Worm (Caenorhabditis elegans) whole organism, L4 larva: ENCODE results near the gene K10G9.2.

Experiments used
- D1046.2 ChIP-seq: fragments of 200-800 bp; sonication (Bioruptor generic); IDR thresholded peaks from 2 replicates; pipeline ENCODE4 v1.3.6; 2022; ENCODE audit warnings: missing genetic modification characterization, missing compliant biosample characterization
- F10B5.3 ChIP-seq: sonication (generic microtip); optimal IDR thresholded peaks from 2 replicates; lab custom pipeline; 2016; ENCODE audit warnings: mild to moderate bottlenecking, missing genetic modification characterization, missing compliant biosample characterization
- F26F4.8 ChIP-seq: fragments of 200-800 bp; sonication (Bioruptor generic); conservative IDR thresholded peaks from 2 replicates; pipeline ENCODE4 v1.3.6; 2022; ENCODE audit warnings: missing genetic modification characterization, missing compliant biosample characterization
- F49E8.2 ChIP-seq: sonication (generic microtip); optimal IDR thresholded peaks from 2 replicates; lab custom pipeline; 2016; ENCODE audit warnings: missing compliant biosample characterization, mild to moderate bottlenecking, missing genetic modification characterization, borderline replicate concordance
- R02D3.7 ChIP-seq: fragments of 150-350 bp; sonication (generic microtip); optimal IDR thresholded peaks from 3 replicates; lab custom pipeline; 2014; ENCODE audit warnings: missing biosample characterization, missing genetic modification characterization
- T20F7.1 ChIP-seq: fragments of 200-800 bp; sonication (Bioruptor generic); optimal IDR thresholded peaks from 2 replicates; lab custom pipeline; 2018; ENCODE audit warnings: mild to moderate bottlenecking, missing genetic modification characterization, missing compliant biosample characterization
- Y105C5A.15 ChIP-seq: fragments of 200-800 bp; sonication (Bioruptor generic); IDR thresholded peaks from 2 replicates; pipeline ENCODE4 v1.3.6; 2022; ENCODE audit warnings: missing genetic modification characterization, missing compliant biosample characterization
- Y75B8A.6 ChIP-seq: fragments of 200-800 bp; sonication (Bioruptor generic); IDR thresholded peaks from 2 replicates; pipeline ENCODE4 v1.3.6; 2022; ENCODE audit warnings: missing genetic modification reagents, missing genetic modification characterization, missing compliant biosample characterization
- ZK546.5 ChIP-seq, 2 experiments: sonication (generic microtip); optimal IDR thresholded peaks; 2 replicates each; lab custom pipeline; 2017; ENCODE audit warnings: missing biosample characterization in 2 of 2, missing genetic modification characterization in 2 of 2
- aha-1 ChIP-seq: fragments of 150-350 bp; peaks from one replicate; lab custom pipeline; 2014; ENCODE audit warnings: missing biosample characterization, missing genetic modification characterization
- ceh-20 ChIP-seq: fragments of 200-800 bp; sonication (Bioruptor generic); IDR thresholded peaks from 2 replicates; pipeline ENCODE4 v1.3.6; 2022; ENCODE audit warnings: missing genetic modification reagents, missing genetic modification characterization, missing compliant biosample characterization
- ceh-32 ChIP-seq: sonication (generic microtip); optimal IDR thresholded peaks from 2 replicates; lab custom pipeline; 2016; ENCODE audit warnings: mild to moderate bottlenecking, missing genetic modification characterization, missing compliant biosample characterization; ENCODE audit not compliant: poor library complexity
- ceh-44 ChIP-seq: fragments of 200-800 bp; sonication (Bioruptor generic); IDR thresholded peaks from 2 replicates; pipeline ENCODE4 v1.3.6; 2022; ENCODE audit warnings: missing genetic modification reagents, missing genetic modification characterization, missing compliant biosample characterization
- ces-1 ChIP-seq: fragments of 150-350 bp; sonication (generic microtip); optimal IDR thresholded peaks from 4 replicates; lab custom pipeline; 2014; ENCODE audit warnings: missing biosample characterization, missing genetic modification reagents, missing genetic modification characterization
- daf-12 ChIP-seq: fragments of 150-350 bp; optimal IDR thresholded peaks from 2 replicates; lab custom pipeline; 2014; ENCODE audit warnings: missing biosample characterization, missing genetic modification reagents, missing genetic modification characterization
- daf-16 ChIP-seq, 3 experiments: sonication (generic microtip); optimal IDR thresholded peaks; 2 replicates each; lab custom pipeline; 2016 to 2017; ENCODE audit warnings: missing genetic modification characterization in 3 of 3, missing genetic modification reagents in 3 of 3, mild to moderate bottlenecking in 2 of 3, missing compliant biosample characterization in 2 of 3, missing biosample characterization in 1 of 3, moderate library complexity in 1 of 3
- daf-8 ChIP-seq: fragments of 200-800 bp; sonication (Bioruptor generic); IDR thresholded peaks from 2 replicates; pipeline ENCODE4 v1.3.6; 2022; ENCODE audit warnings: missing genetic modification characterization, missing compliant biosample characterization
- dmd-6 ChIP-seq: fragments of 200-800 bp; sonication (Bioruptor generic); IDR thresholded peaks from 2 replicates; pipeline ENCODE4 v1.3.6; 2022; ENCODE audit warnings: missing genetic modification reagents, missing genetic modification characterization, missing compliant biosample characterization
- dpl-1 ChIP-seq: fragments of 150-350 bp; optimal IDR thresholded peaks from 2 replicates; lab custom pipeline; 2014; ENCODE audit warnings: missing biosample characterization, missing genetic modification reagents, missing genetic modification characterization
- egl-27 ChIP-seq: sonication (generic microtip); optimal IDR thresholded peaks from 3 replicates; lab custom pipeline; 2017; ENCODE audit warnings: missing biosample characterization, missing genetic modification reagents, missing genetic modification characterization
- fkh-10 ChIP-seq: fragments of 150-350 bp; optimal IDR thresholded peaks from 2 replicates; lab custom pipeline; 2014; ENCODE audit warnings: missing biosample characterization, missing genetic modification reagents, missing genetic modification characterization
- fos-1 ChIP-seq: fragments of 150-350 bp; optimal IDR thresholded peaks from 2 replicates; lab custom pipeline; 2014; ENCODE audit warnings: missing biosample characterization, missing genetic modification characterization
- gei-8 ChIP-seq: fragments of 200-800 bp; sonication (Bioruptor generic); optimal IDR thresholded peaks from 2 replicates; lab custom pipeline; 2018; ENCODE audit warnings: mild to moderate bottlenecking, missing genetic modification characterization, missing compliant biosample characterization
- hif-1 ChIP-seq, 2 experiments: sonication (generic microtip); optimal IDR thresholded peaks; 2 replicates each; lab custom pipeline; 2016 to 2017; ENCODE audit warnings: missing compliant biosample characterization in 2 of 2, missing genetic modification characterization in 2 of 2, missing genetic modification reagents in 2 of 2, missing genotype in 2 of 2, mild to moderate bottlenecking in 1 of 2
- hlh-30 ChIP-seq: sonication (generic microtip); optimal IDR thresholded peaks from 2 replicates; lab custom pipeline; 2017; ENCODE audit warnings: antibody characterized with exemption, mild to moderate bottlenecking, missing genetic modification characterization, missing compliant biosample characterization; ENCODE audit not compliant: insufficient read depth
- jun-1 ChIP-seq: fragments of 150-350 bp; optimal IDR thresholded peaks from 2 replicates; lab custom pipeline; 2014; ENCODE audit warnings: missing biosample characterization, missing genetic modification reagents, missing genetic modification characterization
- lin-13 ChIP-seq: fragments of 150-350 bp; optimal IDR thresholded peaks from 2 replicates; lab custom pipeline; 2014; ENCODE audit warnings: missing biosample characterization, missing genetic modification reagents, missing genetic modification characterization
- lin-15B ChIP-seq: fragments of 150-350 bp; sonication (generic microtip); optimal IDR thresholded peaks from 3 replicates; lab custom pipeline; 2014; ENCODE audit warnings: missing biosample characterization, missing genetic modification characterization
- lin-29 ChIP-seq: fragments of 200-800 bp; sonication (Bioruptor generic); IDR thresholded peaks from 2 replicates; pipeline ENCODE4 v1.3.6; 2022; ENCODE audit warnings: missing genetic modification reagents, missing genetic modification characterization, missing compliant biosample characterization
- lin-38 ChIP-seq: fragments of 200-800 bp; sonication (Bioruptor generic); IDR thresholded peaks from 2 replicates; pipeline ENCODE4 v1.3.6; 2022; ENCODE audit warnings: missing genetic modification reagents, missing genetic modification characterization, missing compliant biosample characterization
- lin-39 ChIP-seq: fragments of 150-350 bp; optimal IDR thresholded peaks from 2 replicates; lab custom pipeline; 2014; ENCODE audit warnings: missing biosample characterization, missing genetic modification reagents, missing genetic modification characterization
- lsy-2 ChIP-seq, 2 experiments: fragments of 150-350 bp in 1 of 2; sonication (generic microtip) in 1 of 2; optimal IDR thresholded peaks; 2 replicates each; lab custom pipeline; 2014 to 2017; ENCODE audit warnings: missing biosample characterization in 2 of 2, missing genetic modification characterization in 2 of 2
- madf-9 ChIP-seq: fragments of 200-800 bp; sonication (Bioruptor generic); conservative IDR thresholded peaks from 2 replicates; pipeline ENCODE4 v1.3.6; 2022; ENCODE audit warnings: missing genetic modification reagents, missing genetic modification characterization, missing compliant biosample characterization
- mdt-29 ChIP-seq: fragments of 200-800 bp; sonication (Bioruptor generic); IDR thresholded peaks from 2 replicates; pipeline ENCODE4 v1.3.6; 2022; ENCODE audit warnings: missing genetic modification reagents, missing genetic modification characterization, missing compliant biosample characterization
- mxl-3 ChIP-seq: fragments of 200-800 bp; sonication (Bioruptor generic); optimal IDR thresholded peaks from 2 replicates; lab custom pipeline; 2018; ENCODE audit warnings: mild to moderate bottlenecking, missing genetic modification characterization, missing compliant biosample characterization
- nhr-25 ChIP-seq: sonication (generic microtip); optimal IDR thresholded peaks from 2 replicates; lab custom pipeline; 2017; ENCODE audit warnings: missing genetic modification characterization, mild to moderate bottlenecking, missing compliant biosample characterization, antibody characterized with exemption, moderate library complexity, borderline replicate concordance; ENCODE audit not compliant: insufficient read depth
- nhr-28 ChIP-seq: fragments of 150-350 bp; optimal IDR thresholded peaks from 2 replicates; lab custom pipeline; 2014; ENCODE audit warnings: missing biosample characterization, missing genetic modification characterization
- nhr-6 ChIP-seq: fragments of 150-350 bp; optimal IDR thresholded peaks from 2 replicates; lab custom pipeline; 2014; ENCODE audit warnings: missing biosample characterization, missing genetic modification characterization
- nhr-76 ChIP-seq: fragments of 150-350 bp; optimal IDR thresholded peaks from 2 replicates; lab custom pipeline; 2014; ENCODE audit warnings: missing biosample characterization, missing genetic modification characterization
- nhr-77 ChIP-seq: fragments of 150-350 bp; optimal IDR thresholded peaks from 2 replicates; lab custom pipeline; 2014; ENCODE audit warnings: missing biosample characterization, missing genetic modification characterization
- php-3 ChIP-seq: fragments of 200-800 bp; sonication (Bioruptor generic); IDR thresholded peaks from 2 replicates; pipeline ENCODE4 v1.3.6; 2022; ENCODE audit warnings: missing genetic modification reagents, missing genetic modification characterization, missing compliant biosample characterization
- saeg-2 ChIP-seq: fragments of 200-800 bp; sonication (Bioruptor generic); IDR thresholded peaks from 2 replicates; pipeline ENCODE4 v1.3.6; 2022; ENCODE audit warnings: missing genetic modification reagents, missing genetic modification characterization, missing compliant biosample characterization
- sdz-12 ChIP-seq: fragments of 200-800 bp; sonication (Bioruptor generic); optimal IDR thresholded peaks from 2 replicates; lab custom pipeline; 2018; ENCODE audit warnings: mild to moderate bottlenecking, missing genetic modification characterization, missing compliant biosample characterization
- set-16 ChIP-seq: fragments of 200-800 bp; sonication (Bioruptor generic); IDR thresholded peaks from 2 replicates; pipeline ENCODE4 v1.3.6; 2022; ENCODE audit warnings: missing genetic modification reagents, missing genetic modification characterization, missing compliant biosample characterization
- skn-1 ChIP-seq: fragments of 150-350 bp; optimal IDR thresholded peaks from 2 replicates; lab custom pipeline; 2014; ENCODE audit warnings: missing biosample characterization, missing genetic modification characterization
- spr-1 ChIP-seq: sonication (generic microtip); optimal IDR thresholded peaks from 2 replicates; lab custom pipeline; 2016; ENCODE audit warnings: mild to moderate bottlenecking, missing genetic modification characterization, missing compliant biosample characterization
- tra-1 ChIP-seq: fragments of 200-800 bp; sonication (Bioruptor generic); IDR thresholded peaks from 2 replicates; pipeline ENCODE4 v1.3.6; 2022; ENCODE audit warnings: missing genetic modification reagents, missing genetic modification characterization, missing compliant biosample characterization
- unc-130 ChIP-seq: sonication (generic microtip); optimal IDR thresholded peaks from 2 replicates; lab custom pipeline; 2016; ENCODE audit warnings: missing genetic modification reagents, missing genetic modification characterization, missing compliant biosample characterization
- unc-39 ChIP-seq: sonication (generic microtip); optimal IDR thresholded peaks from 2 replicates; lab custom pipeline; 2017; ENCODE audit warnings: missing biosample characterization, missing genetic modification characterization
- zag-1 ChIP-seq: fragments of 150-350 bp; optimal IDR thresholded peaks from 2 replicates; lab custom pipeline; 2014; ENCODE audit warnings: missing biosample characterization, missing genetic modification characterization
- zfp-3 ChIP-seq: fragments of 200-800 bp; sonication (Bioruptor generic); conservative IDR thresholded peaks from 2 replicates; pipeline ENCODE4 v1.3.6; 2022; ENCODE audit warnings: missing genetic modification reagents, missing genetic modification characterization, missing compliant biosample characterization

Gene K10G9.2

ce11 chrIII:10284214-10284613, 1.5 kb upstream of the K10G9.2 start (continued):
- TF ChIP-seq lin-39 (no peak), hif-1 (tag; optimal IDR thresholded peaks at IDR 0.05; lab: Kevin White, UChicago) (peak in 1 of 2 experiments; percentile 55), R02D3.7 (no peak), hlh-30 (peak; percentile 65), D1046.2 (0 out of 2 replicates have a peak, but pooled peaks have one; percentile 72), nhr-25 (tag; lab: Kevin White, UChicago) (no peak), ces-1 (GFP tag; lab: Kevin White, UChicago) (peak; percentile 84), F10B5.3 (tag; lab: Kevin White, UChicago) (no peak), Y105C5A.15 (GFP tag; lab: Robert Waterston, UW) (no peak), lin-38 (no peak; the same call in 1 of the 2 replicates), egl-27 (no peak), lin-13 (GFP tag; lab: Kevin White, UChicago) (peak; percentile 19), mxl-3 (peak; percentile 28), ceh-20 (GFP tag; lab: Robert Waterston, UW) (no peak), zfp-3 (GFP tag; lab: Robert Waterston, UW) (no peak), Y75B8A.6 (GFP tag; lab: Robert Waterston, UW) (no peak), F26F4.8 (GFP tag; lab: Robert Waterston, UW) (no peak), nhr-6 (tag; lab: Kevin White, UChicago) (no peak), skn-1 (no peak), daf-12 (tag; lab: Kevin White, UChicago) (no peak), dpl-1 (no peak), ceh-32 (no peak), lsy-2 (tag; optimal IDR thresholded peaks at IDR 0.05; lab: Kevin White, UChicago) (peak; percentile 46 to 58), jun-1 (tag; lab: Kevin White, UChicago) (no peak), madf-9 (peak; percentile 49; the same call in 1 of the 2 replicates), nhr-76 (tag; lab: Kevin White, UChicago) (no peak), sdz-12 (GFP tag; lab: Kevin White, UChicago) (no peak), F49E8.2 (tag; lab: Kevin White, UChicago) (no peak), fkh-10 (GFP tag; lab: Kevin White, UChicago) (peak; percentile 61), tra-1 (GFP tag; lab: Robert Waterston, UW) (0 out of 2 replicates have a peak, but pooled peaks have one; percentile 35), saeg-2 (GFP tag; lab: Robert Waterston, UW) (no peak), spr-1 (tag; lab: Kevin White, UChicago) (no peak), dmd-6 (GFP tag; lab: Robert Waterston, UW) (peak; percentile 55), aha-1 (peak; percentile 93), mdt-29 (GFP tag; lab: Robert Waterston, UW) (no peak), unc-39 (tag; lab: Kevin White, UChicago) (no peak), ZK546.5 (tag; optimal IDR thresholded peaks at IDR 0.05; lab: Kevin White, UChicago) (no peak), lin-15B (tag; lab: Kevin White, UChicago) (no peak), daf-8 (GFP tag; lab: Robert Waterston, UW) (no peak), daf-16 (GFP tag; optimal IDR thresholded peaks at IDR 0.05; lab: Kevin White, UChicago) (no peak), daf-16 (tag; optimal IDR thresholded peaks at IDR 0.05; lab: Kevin White, UChicago) (no peak), nhr-28 (tag; lab: Kevin White, UChicago) (no peak), nhr-77 (no peak), fos-1 (tag; lab: Kevin White, UChicago) (no peak), T20F7.1 (GFP tag; lab: Kevin White, UChicago) (no peak), zag-1 (peak; percentile 33), php-3 (no peak), gei-8 (GFP tag; lab: Kevin White, UChicago) (no peak), ceh-44 (GFP tag; lab: Robert Waterston, UW) (no peak), lin-29 (GFP tag; lab: Robert Waterston, UW) (no peak), set-16 (peak; percentile 93), unc-130 (no peak)
